Fruit fly (Drosophila melanogaster) whole organism, embryonic: ENCODE results near the gene CG7627.
A peak's percentile ranks its signal among the peaks of the same experiment; 100 is the strongest.

ENCODE experiments used
- B-H2 ChIP-seq: fragments of 200-800 bp; sonication (Bioruptor generic); optimal IDR thresholded peaks from 2 replicates; lab custom pipeline; 2018; ENCODE audit warnings: missing biosample characterization, mild to moderate bottlenecking, missing genetic modification characterization
- Bgb ChIP-seq: fragments of 200-800 bp; sonication (Bioruptor generic); IDR thresholded peaks from 2 replicates; pipeline ENCODE4 v1.3.6; 2022; ENCODE audit warnings: missing biosample characterization, missing genetic modification characterization; ENCODE audit not compliant: partially characterized antibody
- CG11504 ChIP-seq: fragments of 200-800 bp; sonication (Bioruptor generic); optimal IDR thresholded peaks from 3 replicates; lab custom pipeline; 2019; ENCODE audit warnings: missing biosample characterization, mild to moderate bottlenecking, missing genetic modification characterization, moderate library complexity
- CG14860 ChIP-seq: fragments of 200-800 bp; sonication (Bioruptor generic); IDR thresholded peaks from 3 replicates; pipeline ENCODE4 v1.3.6; 2022; ENCODE audit warnings: missing biosample characterization, missing genetic modification characterization; ENCODE audit not compliant: partially characterized antibody
- CG17568 ChIP-seq: fragments of 200-800 bp; sonication (Bioruptor generic); optimal IDR thresholded peaks from 2 replicates; lab custom pipeline; 2018; ENCODE audit warnings: missing biosample characterization, mild to moderate bottlenecking, missing genetic modification characterization, moderate library complexity
- CG17829 ChIP-seq: fragments of 200-800 bp; optimal IDR thresholded peaks from 2 replicates; lab custom pipeline; 2019; ENCODE audit warnings: missing biosample characterization, mild to moderate bottlenecking, missing genetic modification characterization, moderate library complexity
- CG18011 ChIP-seq: fragments of 200-800 bp; sonication (Bioruptor generic); optimal IDR thresholded peaks from 2 replicates; lab custom pipeline; 2017; ENCODE audit warnings: missing biosample characterization, missing genetic modification characterization, mild to moderate bottlenecking, moderate library complexity, missing genotype
- CG31388 ChIP-seq: fragments of 200-800 bp; sonication (Bioruptor generic); optimal IDR thresholded peaks from 2 replicates; lab custom pipeline; 2016; ENCODE audit warnings: missing biosample characterization, missing genetic modification characterization
- CG32532 ChIP-seq: fragments of 200-800 bp; sonication (Bioruptor generic); IDR thresholded peaks from 2 replicates; pipeline ENCODE4 v1.3.6; 2022; ENCODE audit warnings: missing biosample characterization, missing genetic modification characterization
- CG34376 ChIP-seq: fragments of 200-800 bp; sonication (Bioruptor generic); optimal IDR thresholded peaks from 2 replicates; lab custom pipeline; 2018; ENCODE audit warnings: missing biosample characterization, mild to moderate bottlenecking, missing genetic modification characterization
- CG5245 ChIP-seq: fragments of 200-800 bp; sonication (Bioruptor generic); optimal IDR thresholded peaks from 3 replicates; lab custom pipeline; 2016; ENCODE audit warnings: missing biosample characterization, missing genetic modification characterization
- CG7372 ChIP-seq: fragments of 200-800 bp; sonication (Bioruptor generic); IDR thresholded peaks from 2 replicates; pipeline ENCODE4 v1.3.6; 2022; ENCODE audit warnings: missing biosample characterization, missing genetic modification characterization
- CG7928 ChIP-seq: fragments of 200-800 bp; sonication (Bioruptor generic); optimal IDR thresholded peaks from 2 replicates; lab custom pipeline; 2017; ENCODE audit warnings: missing biosample characterization, mild to moderate bottlenecking, missing genetic modification characterization
- CG8290 ChIP-seq, 3 experiments: fragments of 200-800 bp; sonication (Bioruptor generic); optimal IDR thresholded peaks; 2 replicates each; lab custom pipeline; 2016 to 2019; ENCODE audit warnings: missing biosample characterization in 3 of 3, missing genetic modification characterization in 3 of 3, mild to moderate bottlenecking in 2 of 3, moderate library complexity in 1 of 3
- CHES-1-like ChIP-seq: fragments of 200-800 bp; sonication (Bioruptor generic); optimal IDR thresholded peaks from 2 replicates; lab custom pipeline; 2016; ENCODE audit warnings: missing biosample characterization, missing genetic modification characterization
- CrebB ChIP-seq: fragments of 200-800 bp; sonication (Bioruptor generic); optimal IDR thresholded peaks from 3 replicates; lab custom pipeline; 2018; ENCODE audit warnings: missing biosample characterization, mild to moderate bottlenecking, missing genetic modification characterization
- ERR ChIP-seq: fragments of 200-800 bp; sonication (Bioruptor generic); optimal IDR thresholded peaks from 2 replicates; lab custom pipeline; 2016; ENCODE audit warnings: missing biosample characterization, missing genetic modification characterization
- Ets97D ChIP-seq: fragments of 200-800 bp; sonication (Bioruptor generic); optimal IDR thresholded peaks from 3 replicates; lab custom pipeline; 2016; ENCODE audit warnings: missing biosample characterization, missing genetic modification characterization
- H2.0 ChIP-seq: fragments of 200-800 bp; sonication (Bioruptor generic); IDR thresholded peaks from 2 replicates; pipeline ENCODE4 v1.3.6; 2022; ENCODE audit warnings: missing biosample characterization, missing genetic modification characterization
- HmgZ ChIP-seq: fragments of 200-800 bp; sonication (Bioruptor generic); optimal IDR thresholded peaks from 2 replicates; lab custom pipeline; 2018; ENCODE audit warnings: missing biosample characterization, mild to moderate bottlenecking, missing genetic modification characterization
- Hmr ChIP-seq: fragments of 200-800 bp; sonication (Bioruptor generic); optimal IDR thresholded peaks from 3 replicates; lab custom pipeline; 2017; ENCODE audit warnings: mild to moderate bottlenecking, missing biosample characterization, missing genetic modification reagents, missing genetic modification characterization
- Meics ChIP-seq: fragments of 200-800 bp; sonication (Bioruptor generic); optimal IDR thresholded peaks from 2 replicates; lab custom pipeline; 2017; ENCODE audit warnings: missing biosample characterization, mild to moderate bottlenecking, missing genetic modification characterization
- Oaz ChIP-seq: fragments of 200-800 bp; sonication (Bioruptor generic); IDR thresholded peaks from 2 replicates; pipeline ENCODE4 v1.3.6; 2022; ENCODE audit warnings: missing biosample characterization, missing genetic modification characterization
- Opbp ChIP-seq: fragments of 200-800 bp; sonication (Bioruptor generic); IDR thresholded peaks from 3 replicates; pipeline ENCODE4 v1.3.6; 2022; ENCODE audit warnings: missing biosample characterization, missing genetic modification characterization; ENCODE audit not compliant: partially characterized antibody
- Optix ChIP-seq: fragments of 200-800 bp; sonication (Bioruptor generic); IDR thresholded peaks from 3 replicates; pipeline ENCODE4 v1.3.6; 2022; ENCODE audit warnings: missing biosample characterization, missing genetic modification characterization
- Scr ChIP-seq: fragments of 200-800 bp; sonication (Bioruptor generic); IDR thresholded peaks from 2 replicates; pipeline ENCODE4 v1.3.6; 2022; ENCODE audit warnings: missing biosample characterization, missing genetic modification characterization; ENCODE audit not compliant: partially characterized antibody
- Spps ChIP-seq: fragments of 200-800 bp; sonication (Bioruptor generic); optimal IDR thresholded peaks from 2 replicates; lab custom pipeline; 2018; ENCODE audit warnings: missing biosample characterization, mild to moderate bottlenecking, missing genetic modification characterization
- Sry-δ ChIP-seq: fragments of 200-800 bp; sonication (Bioruptor generic); optimal IDR thresholded peaks from 2 replicates; lab custom pipeline; 2016; ENCODE audit warnings: missing biosample characterization, missing genetic modification characterization
- Taf1 ChIP-seq: fragments of 200-800 bp; sonication (Bioruptor generic); IDR thresholded peaks from 2 replicates; pipeline ENCODE4 v1.3.6; 2022; ENCODE audit warnings: missing biosample characterization, missing genetic modification characterization
- YL-1 ChIP-seq: fragments of 200-800 bp; sonication (Bioruptor generic); optimal IDR thresholded peaks from 3 replicates; lab custom pipeline; 2017; ENCODE audit warnings: missing biosample characterization, mild to moderate bottlenecking, missing genetic modification characterization
- ato ChIP-seq: fragments of 200-800 bp; sonication (Bioruptor generic); IDR thresholded peaks from 2 replicates; pipeline ENCODE4 v1.3.6; 2022; ENCODE audit warnings: missing biosample characterization, missing genetic modification characterization; ENCODE audit not compliant: partially characterized antibody
- chm ChIP-seq: fragments of 200-800 bp; sonication (Bioruptor generic); IDR thresholded peaks from 2 replicates; pipeline ENCODE4 v1.3.6; 2022; ENCODE audit warnings: missing biosample characterization, missing genetic modification characterization
- ci ChIP-seq: fragments of 200-800 bp; sonication (Bioruptor generic); IDR thresholded peaks from 3 replicates; pipeline ENCODE4 v1.3.6; 2022; ENCODE audit warnings: missing biosample characterization, missing genetic modification characterization
- ewg ChIP-seq: fragments of 200-800 bp; sonication (Bioruptor generic); optimal IDR thresholded peaks from 3 replicates; lab custom pipeline; 2017; ENCODE audit warnings: mild to moderate bottlenecking, missing biosample characterization, missing genetic modification reagents, missing genetic modification characterization
- gcm ChIP-seq: fragments of 200-800 bp; sonication (Bioruptor generic); optimal IDR thresholded peaks from 2 replicates; lab custom pipeline; 2019; ENCODE audit warnings: missing biosample characterization, mild to moderate bottlenecking, missing genetic modification characterization, moderate library complexity
- hb ChIP-seq: fragments of 200-800 bp; sonication (Bioruptor generic); IDR thresholded peaks from 3 replicates; pipeline ENCODE4 v1.3.6; 2022; ENCODE audit warnings: missing biosample characterization, missing genetic modification characterization; ENCODE audit not compliant: partially characterized antibody
- kah ChIP-seq: fragments of 200-800 bp; sonication (Bioruptor generic); optimal IDR thresholded peaks from 2 replicates; lab custom pipeline; 2018; ENCODE audit warnings: missing biosample characterization, mild to moderate bottlenecking, missing genetic modification characterization
- mld ChIP-seq: fragments of 200-800 bp; sonication (Bioruptor generic); IDR thresholded peaks from 3 replicates; pipeline ENCODE4 v1.3.6; 2022; ENCODE audit warnings: missing biosample characterization, missing genetic modification characterization; ENCODE audit not compliant: partially characterized antibody
- nom ChIP-seq: fragments of 200-800 bp; sonication (Bioruptor generic); optimal IDR thresholded peaks from 2 replicates; lab custom pipeline; 2017; ENCODE audit warnings: missing biosample characterization, missing genetic modification characterization, mild to moderate bottlenecking, moderate library complexity, missing genetic modification reagents
- pho ChIP-seq: fragments of 200-800 bp; sonication (Bioruptor generic); optimal IDR thresholded peaks from 2 replicates; lab custom pipeline; 2016; ENCODE audit warnings: missing biosample characterization, missing genetic modification characterization
- row ChIP-seq: fragments of 200-800 bp; sonication (Bioruptor generic); IDR thresholded peaks from 3 replicates; pipeline ENCODE4 v1.3.6; 2022; ENCODE audit warnings: missing biosample characterization, missing genetic modification characterization
- salm ChIP-seq: fragments of 200-800 bp; sonication (Bioruptor generic); optimal IDR thresholded peaks from 2 replicates; lab custom pipeline; 2018; ENCODE audit warnings: missing biosample characterization, mild to moderate bottlenecking, missing genetic modification characterization
- scrt ChIP-seq: fragments of 200-800 bp; sonication (Bioruptor generic); optimal IDR thresholded peaks from 2 replicates; lab custom pipeline; 2018; ENCODE audit warnings: missing biosample characterization, mild to moderate bottlenecking, missing genetic modification characterization, moderate library complexity
- sim ChIP-seq: fragments of 200-800 bp; sonication (Bioruptor generic); IDR thresholded peaks from 2 replicates; pipeline ENCODE4 v1.3.6; 2022; ENCODE audit warnings: missing biosample characterization, missing genetic modification characterization
- toy ChIP-seq: fragments of 200-800 bp; sonication (Bioruptor generic); IDR thresholded peaks from 2 replicates; pipeline ENCODE4 v1.3.6; 2022; ENCODE audit warnings: missing biosample characterization, missing genetic modification characterization
- yki ChIP-seq: fragments of >200 bp; optimal IDR thresholded peaks from 3 replicates; lab custom pipeline; 2018
- zen2 ChIP-seq: fragments of 200-800 bp; sonication (Bioruptor generic); IDR thresholded peaks from 3 replicates; pipeline ENCODE4 v1.3.6; 2022; ENCODE audit warnings: missing biosample characterization, missing genetic modification characterization; ENCODE audit not compliant: partially characterized antibody

The CG7627 gene

DNA sequence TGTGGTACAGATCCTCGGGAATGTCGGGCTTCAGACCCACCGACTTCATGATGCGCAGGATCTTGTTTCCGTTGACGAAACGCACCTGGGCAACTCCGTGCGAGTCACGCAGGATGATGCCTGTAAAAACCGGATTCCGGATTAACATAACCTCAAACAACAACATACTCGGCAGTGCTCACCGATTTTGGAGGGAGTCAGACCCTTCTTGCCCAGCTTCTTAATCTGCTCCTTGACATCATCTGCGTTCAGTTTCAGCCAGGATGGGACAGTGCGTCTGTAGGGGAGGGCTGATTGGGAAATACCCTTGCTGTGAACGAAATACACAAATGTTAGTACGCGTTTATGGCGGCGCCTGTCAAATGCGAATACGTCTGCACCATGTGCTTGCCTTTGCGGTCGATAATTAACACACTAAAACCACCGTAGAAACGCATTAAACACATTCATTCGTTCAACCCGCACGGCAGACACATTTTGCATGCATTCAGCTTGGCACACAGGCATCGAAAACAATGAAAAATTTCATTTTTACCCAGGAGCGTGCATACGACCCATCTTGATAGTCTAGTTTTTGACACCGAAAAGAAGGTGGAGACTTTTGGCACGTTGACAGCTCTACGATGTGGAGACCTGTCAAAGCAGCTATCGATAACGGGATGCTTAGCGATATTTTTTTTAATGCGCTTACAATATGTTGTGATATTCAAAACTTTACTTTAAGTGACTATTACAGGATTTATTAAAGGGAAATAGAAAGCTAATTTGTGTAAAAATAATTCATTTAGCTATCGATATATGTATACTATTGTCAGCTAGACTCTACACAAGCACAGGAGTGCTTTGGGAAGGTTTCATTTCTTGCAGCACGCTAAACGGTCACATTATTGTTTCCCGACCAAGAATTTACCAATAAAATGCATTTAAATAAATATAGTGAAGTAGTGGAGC is 2.0 kb upstream of the CG7627 start, which contains the start of the genes RpS13 and CSN8 (continued):
- TF ChIP-seq CG18011 (GFP tag; lab: Kevin White, UChicago) (peak; percentile 94), CG11504 (tag; lab: Kevin White, UChicago) (peak; percentile 44), zen2 (GFP tag; lab: Robert Waterston, UW) (peak; percentile 87; the same call in 2 of the 3 replicates), ewg (GFP tag; lab: Kevin White, UChicago) (no peak), Scr (peak; percentile 98), Optix (no peak), ERR (GFP tag; lab: Kevin White, UChicago) (no peak), B-H2 (peak; percentile 14), toy (no peak), yki (lab: Kevin White, UChicago) (no peak), Hmr (GFP tag; lab: Kevin White, UChicago) (peak; percentile 56), CG17829 (tag; lab: Kevin White, UChicago) (peak; percentile 60), CG8290 (GFP tag; optimal IDR thresholded peaks at IDR 0.05; lab: Kevin White, UChicago) (no peak), CG8290 (tag; optimal IDR thresholded peaks at IDR 0.05; lab: Kevin White, UChicago) (peak in 1 of 2 experiments; percentile 36), YL-1 (GFP tag; lab: Kevin White, UChicago) (peak; percentile 92), kah (GFP tag; lab: Kevin White, UChicago) (no peak), ci (GFP tag; lab: Robert Waterston, UW) (0 out of 3 replicates have a peak, but pooled peaks have one; percentile 15), Opbp (GFP tag; lab: Robert Waterston, UW) (peak; percentile 87), Ets97D (GFP tag; lab: Kevin White, UChicago) (peak; percentile 95), ato (GFP tag; lab: Robert Waterston, UW) (peak; percentile 75), row (GFP tag; lab: Robert Waterston, UW) (peak; percentile 49), mld (peak; percentile 75; the same call in 2 of the 3 replicates), Sry-δ (GFP tag; lab: Kevin White, UChicago) (peak; percentile 88), CG34376 (peak; percentile 68), H2.0 (GFP tag; lab: Robert Waterston, UW) (no peak), Meics (GFP tag; lab: Kevin White, UChicago) (peak; percentile 31), CG7372 (GFP tag; lab: Robert Waterston, UW) (no peak), Oaz (no peak), scrt (peak; percentile 10), gcm (peak; percentile 3), hb (peak; percentile 94), HmgZ (tag; lab: Kevin White, UChicago) (peak; percentile 36), Taf1 (GFP tag; lab: Robert Waterston, UW) (no peak), sim (no peak), pho (peak; percentile 29), chm (0 out of 2 replicates have a peak, but pooled peaks have one; percentile 4), CG14860 (GFP tag; lab: Robert Waterston, UW) (peak; percentile 92), CG32532 (no peak), CG17568 (GFP tag; lab: Kevin White, UChicago) (peak; percentile 33), Spps (tag; lab: Kevin White, UChicago) (no peak), CrebB (no peak), nom (peak; percentile 32), salm (tag; lab: Kevin White, UChicago) (peak; percentile 4), CG31388 (GFP tag; lab: Kevin White, UChicago) (no peak), CG7928 (GFP tag; lab: Kevin White, UChicago) (no peak), Bgb (GFP tag; lab: Robert Waterston, UW) (peak; percentile 90), CHES-1-like (GFP tag; lab: Kevin White, UChicago) (peak; percentile 8), CG5245 (GFP tag; lab: Kevin White, UChicago) (no peak)
